In the genomic region with DNA sequence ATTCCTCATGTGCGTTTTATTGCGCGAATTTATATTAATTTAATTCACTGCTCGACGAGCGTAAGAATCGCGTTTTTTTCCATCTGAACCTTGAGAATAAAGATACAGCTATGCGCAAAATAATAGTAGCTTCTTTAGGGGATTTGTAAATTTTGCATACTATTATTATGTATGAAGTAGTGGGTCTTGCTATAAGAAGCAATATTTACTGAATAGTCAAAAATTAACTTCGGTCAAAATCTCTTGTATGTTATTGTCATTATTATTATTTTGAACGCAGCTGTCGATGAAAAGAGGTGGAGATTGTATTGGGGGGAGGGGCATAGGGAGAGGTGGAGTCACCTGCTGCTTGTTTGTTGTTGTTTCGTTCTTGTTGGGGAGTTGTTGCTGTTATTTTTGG, we compare ENCODE assay signal across 1 fruit fly cellular context.
TF ChIP-seq lines count a peak whose summit lies in the region.

No protein-coding gene starts in this region.

TF ChIP-seq in whole organism, embryonic, 481 proteins besides CTCF, POLR2A, EP300 and RAD21 (continued from another document and continues in another):
- peak; percentile 83 for TF ChIP-seq CG10366 (GFP tag; IDR thresholded peaks at IDR 0.05; lab: Robert Waterston, UW)
- TF ChIP-seq cwo (GFP tag; optimal IDR thresholded peaks at IDR 0.05; lab: Kevin White, UChicago) = peak; percentile 91
- TF ChIP-seq dysf (GFP tag; IDR thresholded peaks at IDR 0.05; lab: Robert Waterston, UW) = peak; percentile 92
- TF ChIP-seq lbe (GFP tag; optimal IDR thresholded peaks at IDR 0.05; lab: Kevin White, UChicago) = no peak
- TF ChIP-seq CG17186 (GFP tag; optimal IDR thresholded peaks at IDR 0.05; lab: Kevin White, UChicago) = peak; percentile 56
- peak; percentile 84 for TF ChIP-seq CG18476 (GFP tag; optimal IDR thresholded peaks at IDR 0.05; lab: Kevin White, UChicago)
- TF ChIP-seq CG14050 (GFP tag; IDR thresholded peaks at IDR 0.05; lab: Robert Waterston, UW) = peak; percentile 72
- peak; percentile 90 for TF ChIP-seq Xrp1 (GFP tag; IDR thresholded peaks at IDR 0.05; lab: Robert Waterston, UW)
- peak; percentile 72 for TF ChIP-seq CG4404 (GFP tag; IDR thresholded peaks at IDR 0.05; lab: Robert Waterston, UW)
- TF ChIP-seq p53 (GFP tag; optimal IDR thresholded peaks at IDR 0.05; lab: Kevin White, UChicago) = no peak
- no peak for TF ChIP-seq run (tag; optimal IDR thresholded peaks at IDR 0.05; lab: Kevin White, UChicago)
- TF ChIP-seq CG42726 (GFP tag; IDR thresholded peaks at IDR 0.05; lab: Robert Waterston, UW; ENCODE audit: partially characterized antibody) = no peak
- TF ChIP-seq CG13894 (tag; optimal IDR thresholded peaks at IDR 0.05; lab: Kevin White, UChicago) = peak; percentile 44
- peak; percentile 74 for TF ChIP-seq dpn (GFP tag; optimal IDR thresholded peaks at IDR 0.05; lab: Kevin White, UChicago)
- TF ChIP-seq Chrac-16 (GFP tag; optimal IDR thresholded peaks at IDR 0.05; lab: Kevin White, UChicago) = peak; percentile 55
- no peak for TF ChIP-seq CG15073 (GFP tag; optimal IDR thresholded peaks at IDR 0.05; lab: Kevin White, UChicago)
- peak; percentile 22 for TF ChIP-seq NC2β (GFP tag; optimal IDR thresholded peaks at IDR 0.05; lab: Kevin White, UChicago)
- no peak for TF ChIP-seq tll (GFP tag; optimal IDR thresholded peaks at IDR 0.05; lab: Kevin White, UChicago)
- TF ChIP-seq CG12391 (tag; optimal IDR thresholded peaks at IDR 0.05; lab: Kevin White, UChicago) = peak; percentile 69
- peak; percentile 82 for TF ChIP-seq sob (GFP tag; IDR thresholded peaks at IDR 0.05; lab: Robert Waterston, UW)
- peak; percentile 43; the same call in 1 of the 2 replicates for TF ChIP-seq danr (GFP tag; IDR thresholded peaks at IDR 0.05; lab: Robert Waterston, UW)
- peak; percentile 68 for TF ChIP-seq Xbp1 (GFP tag; optimal IDR thresholded peaks at IDR 0.05; lab: Kevin White, UChicago)
- TF ChIP-seq mirr (GFP tag; optimal IDR thresholded peaks at IDR 0.05; lab: Kevin White, UChicago) = no peak
- TF ChIP-seq CG17385 (GFP tag; optimal IDR thresholded peaks at IDR 0.05; lab: Kevin White, UChicago) = peak; percentile 71
- TF ChIP-seq pnt (GFP tag; optimal IDR thresholded peaks at IDR 0.05; lab: Kevin White, UChicago) = peak; percentile 56
- TF ChIP-seq ems (GFP tag; optimal IDR thresholded peaks at IDR 0.05; lab: Kevin White, UChicago) = peak; percentile 71
- peak; percentile 74 for TF ChIP-seq CG30403 (GFP tag; optimal IDR thresholded peaks at IDR 0.05; lab: Kevin White, UChicago)
- TF ChIP-seq E2f1 (GFP tag; IDR thresholded peaks at IDR 0.05; lab: Robert Waterston, UW) = peak; percentile 83
- no peak for TF ChIP-seq CG3163 (GFP tag; optimal IDR thresholded peaks at IDR 0.05; lab: Kevin White, UChicago)
- peak; percentile 43; the same call in 1 of the 2 replicates for TF ChIP-seq ro (GFP tag; IDR thresholded peaks at IDR 0.05; lab: Robert Waterston, UW)
- TF ChIP-seq Lim3 (GFP tag; IDR thresholded peaks at IDR 0.05; lab: Robert Waterston, UW) = peak; percentile 84
- peak; percentile 69; the same call in 2 of the 3 replicates for TF ChIP-seq Mrtf (GFP tag; IDR thresholded peaks at IDR 0.05; lab: Robert Waterston, UW)
- TF ChIP-seq nmo (GFP tag; optimal IDR thresholded peaks at IDR 0.05; lab: Kevin White, UChicago) = peak; percentile 76
- TF ChIP-seq lab (GFP tag; optimal IDR thresholded peaks at IDR 0.05; lab: Kevin White, UChicago) = peak; percentile 97
- TF ChIP-seq psq (GFP tag; optimal IDR thresholded peaks at IDR 0.05; lab: Kevin White, UChicago) = no peak
- TF ChIP-seq CG8478 (optimal IDR thresholded peaks at IDR 0.05; lab: Kevin White, UChicago) = no peak
- TF ChIP-seq CG34376 (GFP tag; optimal IDR thresholded peaks at IDR 0.05; lab: Kevin White, UChicago) = peak; percentile 52
- TF ChIP-seq CG4424 (GFP tag; optimal IDR thresholded peaks at IDR 0.05; lab: Kevin White, UChicago) = peak; percentile 86
- TF ChIP-seq gcm (GFP tag; optimal IDR thresholded peaks at IDR 0.05; lab: Kevin White, UChicago) = peak; percentile 4
- peak; percentile 47 for TF ChIP-seq CG3407 (GFP tag; optimal IDR thresholded peaks at IDR 0.05; lab: Kevin White, UChicago)
- peak; percentile 42 for TF ChIP-seq CG6683 (GFP tag; optimal IDR thresholded peaks at IDR 0.05; lab: Kevin White, UChicago)
- peak; percentile 82 for TF ChIP-seq CG18764 (GFP tag; optimal IDR thresholded peaks at IDR 0.05; lab: Kevin White, UChicago)
- TF ChIP-seq Meics (GFP tag; optimal IDR thresholded peaks at IDR 0.05; lab: Kevin White, UChicago) = peak; percentile 90
- peak; percentile 71 for TF ChIP-seq bowl (GFP tag; IDR thresholded peaks at IDR 0.05; lab: Robert Waterston, UW)
- no peak for TF ChIP-seq MESR4 (GFP tag; optimal IDR thresholded peaks at IDR 0.05; lab: Kevin White, UChicago)
- TF ChIP-seq CG11696 (GFP tag; IDR thresholded peaks at IDR 0.05; lab: Robert Waterston, UW) = peak; percentile 96
- no peak for TF ChIP-seq ab (GFP tag; optimal IDR thresholded peaks at IDR 0.05; lab: Kevin White, UChicago)
- peak; percentile 85 for TF ChIP-seq Awh (GFP tag; IDR thresholded peaks at IDR 0.05; lab: Robert Waterston, UW)
- TF ChIP-seq CG12942 (GFP tag; optimal IDR thresholded peaks at IDR 0.05; lab: Kevin White, UChicago) = peak; percentile 45
- TF ChIP-seq CG9215 (GFP tag; IDR thresholded peaks at IDR 0.05; lab: Robert Waterston, UW) = peak; percentile 77
- peak; percentile 74 for TF ChIP-seq CG33213 (GFP tag; optimal IDR thresholded peaks at IDR 0.05; lab: Kevin White, UChicago)
- TF ChIP-seq tna (GFP tag; IDR thresholded peaks at IDR 0.05; lab: Robert Waterston, UW; ENCODE audit: partially characterized antibody) = no peak
- peak; percentile 57 for TF ChIP-seq kah (GFP tag; optimal IDR thresholded peaks at IDR 0.05; lab: Kevin White, UChicago)
- TF ChIP-seq Doc2 (GFP tag; IDR thresholded peaks at IDR 0.05; lab: Robert Waterston, UW) = no peak
- TF ChIP-seq CG2120 (GFP tag; optimal IDR thresholded peaks at IDR 0.05; lab: Kevin White, UChicago) = peak; percentile 77
- no peak for TF ChIP-seq YL-1 (GFP tag; optimal IDR thresholded peaks at IDR 0.05; lab: Kevin White, UChicago)
- peak; percentile 86 for TF ChIP-seq Fer3 (tag; optimal IDR thresholded peaks at IDR 0.05; lab: Kevin White, UChicago)
- peak; percentile 95 for TF ChIP-seq CG18599 (GFP tag; optimal IDR thresholded peaks at IDR 0.05; lab: Kevin White, UChicago)
- peak; percentile 82 for TF ChIP-seq CG10654 (GFP tag; optimal IDR thresholded peaks at IDR 0.05; lab: Kevin White, UChicago)
- TF ChIP-seq CG12236 (GFP tag; optimal IDR thresholded peaks at IDR 0.05; lab: Kevin White, UChicago) = peak; percentile 49
- TF ChIP-seq exex (tag; optimal IDR thresholded peaks at IDR 0.05; lab: Kevin White, UChicago) = peak; percentile 44
- peak; percentile 77 for TF ChIP-seq ap (GFP tag; IDR thresholded peaks at IDR 0.05; lab: Robert Waterston, UW)
- no peak for TF ChIP-seq gfzf (GFP tag; optimal IDR thresholded peaks at IDR 0.05; lab: Kevin White, UChicago)
- TF ChIP-seq CG13287 (GFP tag; IDR thresholded peaks at IDR 0.05; lab: Robert Waterston, UW; ENCODE audit: partially characterized antibody) = no peak
- peak; percentile 24 for TF ChIP-seq Mad (GFP tag; optimal IDR thresholded peaks at IDR 0.05; lab: Kevin White, UChicago)
- peak; percentile 84 for TF ChIP-seq CG9932 (GFP tag; IDR thresholded peaks at IDR 0.05; lab: Robert Waterston, UW)
- TF ChIP-seq peb (GFP tag; IDR thresholded peaks at IDR 0.05; lab: Robert Waterston, UW) = no peak
- no peak for TF ChIP-seq Doc3 (GFP tag; IDR thresholded peaks at IDR 0.05; lab: Robert Waterston, UW; ENCODE audit: partially characterized antibody)
- peak; percentile 43 for TF ChIP-seq fu2 (GFP tag; optimal IDR thresholded peaks at IDR 0.05; lab: Kevin White, UChicago)
- peak; percentile 97 for TF ChIP-seq Ets65A (GFP tag; lab: Kevin White, UChicago)
- TF ChIP-seq vnd (GFP tag; IDR thresholded peaks at IDR 0.05; lab: Robert Waterston, UW; ENCODE audit: partially characterized antibody) = no peak
- peak; percentile 76 for TF ChIP-seq unpg (GFP tag; optimal IDR thresholded peaks at IDR 0.05; lab: Kevin White, UChicago)
- TF ChIP-seq Asciz (GFP tag; optimal IDR thresholded peaks at IDR 0.05; lab: Kevin White, UChicago) = peak; percentile 83
- TF ChIP-seq TFAM (GFP tag; optimal IDR thresholded peaks at IDR 0.05; lab: Kevin White, UChicago) = peak; percentile 56
- peak; percentile 68 to 89 for TF ChIP-seq Pdp1 (GFP tag; optimal IDR thresholded peaks at IDR 0.05; lab: Kevin White, UChicago)
- no peak for TF ChIP-seq ato (GFP tag; IDR thresholded peaks at IDR 0.05; lab: Robert Waterston, UW; ENCODE audit: partially characterized antibody)
- TF ChIP-seq Sry-δ (GFP tag; optimal IDR thresholded peaks at IDR 0.05; lab: Kevin White, UChicago) = peak; percentile 52
- TF ChIP-seq CG4820 (GFP tag; optimal IDR thresholded peaks at IDR 0.05; lab: Kevin White, UChicago) = peak; percentile 86
- peak; percentile 78 for TF ChIP-seq CoRest (tag; optimal IDR thresholded peaks at IDR 0.05; lab: Kevin White, UChicago)
- TF ChIP-seq knrl (GFP tag; IDR thresholded peaks at IDR 0.05; lab: Robert Waterston, UW; ENCODE audit: partially characterized antibody) = no peak
- TF ChIP-seq NFAT (GFP tag; IDR thresholded peaks at IDR 0.05; lab: Robert Waterston, UW) = peak; percentile 74
- TF ChIP-seq CG17829 (tag; optimal IDR thresholded peaks at IDR 0.05; lab: Kevin White, UChicago) = peak; percentile 64
- peak; percentile 78 for TF ChIP-seq scrt (GFP tag; optimal IDR thresholded peaks at IDR 0.05; lab: Kevin White, UChicago)
- TF ChIP-seq gsb-n (tag; optimal IDR thresholded peaks at IDR 0.05; lab: Kevin White, UChicago) = peak; percentile 52
- TF ChIP-seq PHDP (tag; optimal IDR thresholded peaks at IDR 0.05; lab: Kevin White, UChicago) = peak; percentile 78
- no peak for TF ChIP-seq Bgb (GFP tag; IDR thresholded peaks at IDR 0.05; lab: Robert Waterston, UW; ENCODE audit: partially characterized antibody)
- peak; percentile 79 for TF ChIP-seq CG8924 (tag; optimal IDR thresholded peaks at IDR 0.05; lab: Kevin White, UChicago)
- TF ChIP-seq CG5953 (GFP tag; IDR thresholded peaks at IDR 0.05; lab: Robert Waterston, UW) = peak; percentile 72; the same call in 1 of the 2 replicates
- TF ChIP-seq CG7357 (GFP tag; IDR thresholded peaks at IDR 0.05; lab: Robert Waterston, UW) = peak; percentile 39; the same call in 1 of the 3 replicates
- no peak for TF ChIP-seq Trl (optimal IDR thresholded peaks at IDR 0.05; lab: Kevin White, UChicago)
- TF ChIP-seq Trl (GFP tag; optimal IDR thresholded peaks at IDR 0.05; lab: Kevin White, UChicago) = peak; percentile 75
- peak; percentile 77 for TF ChIP-seq eyg (GFP tag; optimal IDR thresholded peaks at IDR 0.05; lab: Kevin White, UChicago)
- peak; percentile 54 for TF ChIP-seq dmrt11E (tag; optimal IDR thresholded peaks at IDR 0.05; lab: Kevin White, UChicago)
- TF ChIP-seq z (GFP tag; IDR thresholded peaks at IDR 0.05; lab: Robert Waterston, UW) = no peak
- peak; percentile 75 for TF ChIP-seq CG4730 (GFP tag; IDR thresholded peaks at IDR 0.05; lab: Robert Waterston, UW)
- TF ChIP-seq CG7928 (GFP tag; optimal IDR thresholded peaks at IDR 0.05; lab: Kevin White, UChicago) = peak; percentile 52
- TF ChIP-seq Hand (GFP tag; optimal IDR thresholded peaks at IDR 0.05; lab: Kevin White, UChicago) = peak; percentile 32
- TF ChIP-seq CG7372 (GFP tag; IDR thresholded peaks at IDR 0.05; lab: Robert Waterston, UW) = peak; percentile 84
- TF ChIP-seq CHES-1-like (GFP tag; optimal IDR thresholded peaks at IDR 0.05; lab: Kevin White, UChicago) = peak; percentile 25
- peak; percentile 89 for TF ChIP-seq CG34422 (GFP tag; IDR thresholded peaks at IDR 0.05; lab: Robert Waterston, UW)
- TF ChIP-seq CG10209 (GFP tag; optimal IDR thresholded peaks at IDR 0.05; lab: Kevin White, UChicago) = peak; percentile 66
- TF ChIP-seq CG7786 (GFP tag; optimal IDR thresholded peaks at IDR 0.05; lab: Kevin White, UChicago) = peak; percentile 55
- TF ChIP-seq CG13624 (GFP tag; optimal IDR thresholded peaks at IDR 0.05; lab: Kevin White, UChicago) = peak; percentile 75
- TF ChIP-seq Taf1 (GFP tag; IDR thresholded peaks at IDR 0.05; lab: Robert Waterston, UW) = peak; percentile 40
- no peak for TF ChIP-seq CG3065 (GFP tag; optimal IDR thresholded peaks at IDR 0.05; lab: Kevin White, UChicago)
- TF ChIP-seq phol (tag; optimal IDR thresholded peaks at IDR 0.05; lab: Kevin White, UChicago) = peak; percentile 86
- peak; percentile 62 for TF ChIP-seq ssp (GFP tag; IDR thresholded peaks at IDR 0.05; lab: Robert Waterston, UW)
- no peak for TF ChIP-seq D (optimal IDR thresholded peaks at IDR 0.05; lab: Kevin White, UChicago)
- peak; percentile 88 for TF ChIP-seq D (GFP tag; optimal IDR thresholded peaks at IDR 0.05; lab: Kevin White, UChicago)
- peak; percentile 69 for TF ChIP-seq CG43689 (GFP tag; IDR thresholded peaks at IDR 0.05; lab: Robert Waterston, UW)
- peak; percentile 69 for TF ChIP-seq Ssrp (tag; optimal IDR thresholded peaks at IDR 0.05; lab: Kevin White, UChicago)
- TF ChIP-seq CG16813 (GFP tag; IDR thresholded peaks at IDR 0.05; lab: Robert Waterston, UW; ENCODE audit: partially characterized antibody) = no peak
- no peak for TF ChIP-seq stwl (tag; optimal IDR thresholded peaks at IDR 0.05; lab: Kevin White, UChicago)
- TF ChIP-seq Blimp-1 (GFP tag; optimal IDR thresholded peaks at IDR 0.05; lab: Kevin White, UChicago) = peak; percentile 93
- peak; percentile 23 for TF ChIP-seq CG10462 (GFP tag; optimal IDR thresholded peaks at IDR 0.05; lab: Kevin White, UChicago)
- TF ChIP-seq cas (GFP tag; IDR thresholded peaks at IDR 0.05; lab: Robert Waterston, UW) = peak; percentile 64
- peak; percentile 74 for TF ChIP-seq Oaz (GFP tag; IDR thresholded peaks at IDR 0.05; lab: Robert Waterston, UW)
- peak; percentile 87 for TF ChIP-seq CG5245 (GFP tag; optimal IDR thresholded peaks at IDR 0.05; lab: Kevin White, UChicago)
- peak; percentile 82 for TF ChIP-seq CG11093 (GFP tag; IDR thresholded peaks at IDR 0.05; lab: Robert Waterston, UW)
- TF ChIP-seq CG15269 (tag; optimal IDR thresholded peaks at IDR 0.05; lab: Kevin White, UChicago) = peak; percentile 79
- TF ChIP-seq CG6689 (GFP tag; IDR thresholded peaks at IDR 0.05; lab: Robert Waterston, UW) = peak; percentile 85
- peak; percentile 86 for TF ChIP-seq Optix (GFP tag; IDR thresholded peaks at IDR 0.05; lab: Robert Waterston, UW)
- TF ChIP-seq CG11504 (tag; optimal IDR thresholded peaks at IDR 0.05; lab: Kevin White, UChicago) = peak; percentile 92
- peak; percentile 87 for TF ChIP-seq CG11456 (GFP tag; IDR thresholded peaks at IDR 0.05; lab: Robert Waterston, UW)
- TF ChIP-seq B-H2 (GFP tag; optimal IDR thresholded peaks at IDR 0.05; lab: Kevin White, UChicago) = no peak
- TF ChIP-seq Jarid2 (GFP tag; optimal IDR thresholded peaks at IDR 0.05; lab: Kevin White, UChicago) = peak; percentile 61
- TF ChIP-seq CG18011 (GFP tag; optimal IDR thresholded peaks at IDR 0.05; lab: Kevin White, UChicago) = peak; percentile 27
